Worm (Caenorhabditis elegans): ENCODE data around the gene grd-2.

DNA sequence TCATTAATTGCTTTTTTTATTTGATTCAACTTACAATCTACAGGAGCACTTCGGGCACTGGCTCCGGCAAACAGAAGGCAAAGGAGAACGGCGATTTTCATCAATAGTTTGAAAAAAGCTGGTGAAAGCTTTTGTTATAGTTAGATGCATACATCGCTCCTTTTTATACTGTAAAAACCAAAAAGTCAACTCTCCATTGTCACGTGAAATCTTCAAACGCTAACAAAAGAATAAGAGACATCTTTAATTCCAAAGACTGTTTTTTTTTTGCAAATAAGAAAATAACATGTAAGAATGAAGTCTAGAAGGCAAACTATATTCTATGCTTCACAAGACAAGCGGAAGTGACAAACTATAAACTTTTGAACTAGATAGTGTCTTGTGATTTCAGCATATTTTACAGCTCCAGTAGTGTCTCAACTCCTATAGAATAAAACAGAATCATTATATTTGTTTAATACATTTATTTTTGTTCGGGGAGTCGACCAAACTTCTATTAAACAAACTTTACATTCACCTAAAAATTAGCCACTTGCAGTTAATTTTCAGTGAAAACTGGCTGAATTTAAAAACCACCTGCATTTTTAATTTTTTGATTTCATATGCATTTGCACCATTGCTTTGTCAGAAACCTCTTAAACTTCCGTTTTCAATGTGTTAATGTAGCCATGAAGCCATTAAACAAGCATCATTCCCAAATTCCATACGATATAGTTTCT, 16.6 kb downstream of the grd-2 start, which contains the start of the genes F46B3.9 and srz-18:
- TF ChIP-seq D1046.2 (GFP tag; IDR thresholded peaks at IDR 0.05) (no peak), fos-1 (tag; optimal IDR thresholded peaks at IDR 0.05) (no peak), nhr-237 (tag; optimal IDR thresholded peaks at IDR 0.05) (no peak), jun-1 (tag; optimal IDR thresholded peaks at IDR 0.05) (no peak), vab-7 (GFP tag; IDR thresholded peaks at IDR 0.05) (no peak), lin-13 (GFP tag; optimal IDR thresholded peaks at IDR 0.05) (no peak), nhr-42 (GFP tag; IDR thresholded peaks at IDR 0.05) (no peak), pha-4 (GFP tag; IDR thresholded peaks at IDR 0.05) (no peak), pha-4 (tag; optimal IDR thresholded peaks at IDR 0.05) (no peak), lin-1 (GFP tag; IDR thresholded peaks at IDR 0.05) (no peak)

Data from whole organism, L4 larva.